Worm (Caenorhabditis elegans) whole organism, mixed stage, embryonic: Measurements from ENCODE around the gene zen-4.

Source experiments
- M03D4.4 ChIP-seq: sonication (generic microtip); optimal IDR thresholded peaks from 2 replicates; lab custom pipeline; 2017; ENCODE audit warnings: mild to moderate bottlenecking, missing genetic modification characterization, missing compliant biosample characterization
- bed-3 ChIP-seq: fragments of 200-800 bp; sonication (Bioruptor generic); optimal IDR thresholded peaks from 3 replicates; lab custom pipeline; 2018; ENCODE audit warnings: mild to moderate bottlenecking, missing genetic modification characterization, moderate library complexity, missing compliant biosample characterization
- blmp-1 ChIP-seq: fragments of 150-350 bp; optimal IDR thresholded peaks from 2 replicates; lab custom pipeline; 2014; ENCODE audit warnings: missing biosample characterization, missing genetic modification characterization
- ceh-39 ChIP-seq: fragments of 150-350 bp; optimal IDR thresholded peaks from 2 replicates; lab custom pipeline; 2014; ENCODE audit warnings: missing biosample characterization, missing genetic modification characterization
- ceh-43 ChIP-seq: fragments of 200-800 bp; sonication (Bioruptor generic); optimal IDR thresholded peaks from 2 replicates; lab custom pipeline; 2018; ENCODE audit warnings: mild to moderate bottlenecking, missing genetic modification characterization, moderate library complexity, missing compliant biosample characterization
- ceh-83 ChIP-seq: fragments of 200-800 bp; sonication (Bioruptor generic); optimal IDR thresholded peaks from 2 replicates; lab custom pipeline; 2018; ENCODE audit warnings: mild to moderate bottlenecking, missing genetic modification characterization, missing compliant biosample characterization
- ces-1 ChIP-seq: fragments of 150-350 bp; optimal IDR thresholded peaks from 2 replicates; lab custom pipeline; 2014; ENCODE audit warnings: missing biosample characterization, missing genetic modification reagents, missing genetic modification characterization
- cnd-1 ChIP-seq: fragments of 200-800 bp; sonication (Bioruptor generic); optimal IDR thresholded peaks from 2 replicates; lab custom pipeline; 2018; ENCODE audit warnings: mild to moderate bottlenecking, missing genetic modification characterization, missing compliant biosample characterization
- drap-1 ChIP-seq: fragments of 200-800 bp; sonication (Bioruptor generic); optimal IDR thresholded peaks from 3 replicates; lab custom pipeline; 2018; ENCODE audit warnings: mild to moderate bottlenecking, missing genetic modification characterization, missing compliant biosample characterization
- elt-1 ChIP-seq: sonication (generic microtip); optimal IDR thresholded peaks from 2 replicates; lab custom pipeline; 2017; ENCODE audit warnings: missing genetic modification characterization, mild to moderate bottlenecking, missing compliant biosample characterization, antibody characterized with exemption, moderate library complexity, borderline replicate concordance; ENCODE audit not compliant: insufficient read depth
- elt-3 ChIP-seq: fragments of 150-350 bp; optimal IDR thresholded peaks from 2 replicates; lab custom pipeline; 2014; ENCODE audit warnings: missing biosample characterization, missing genetic modification characterization
- flh-1 ChIP-seq: fragments of 200-800 bp; sonication (Bioruptor generic); optimal IDR thresholded peaks from 2 replicates; lab custom pipeline; 2018; ENCODE audit warnings: mild to moderate bottlenecking, missing genetic modification characterization, moderate library complexity, missing compliant biosample characterization
- ham-2 ChIP-seq: fragments of 200-800 bp; sonication (Bioruptor generic); optimal IDR thresholded peaks from 2 replicates; lab custom pipeline; 2018; ENCODE audit warnings: mild to moderate bottlenecking, missing genetic modification characterization, missing compliant biosample characterization
- hlh-1 ChIP-seq: fragments of 150-350 bp; optimal IDR thresholded peaks from 2 replicates; lab custom pipeline; 2014; ENCODE audit warnings: missing biosample characterization, missing genetic modification reagents, missing genetic modification characterization
- lin-13 ChIP-seq: fragments of 150-350 bp; optimal IDR thresholded peaks from 2 replicates; lab custom pipeline; 2014; ENCODE audit warnings: missing biosample characterization, missing genetic modification characterization
- lin-32 ChIP-seq: fragments of 200-800 bp; sonication (Bioruptor generic); optimal IDR thresholded peaks from 2 replicates; lab custom pipeline; 2018; ENCODE audit warnings: mild to moderate bottlenecking, missing genetic modification characterization, missing compliant biosample characterization
- lsy-2 ChIP-seq: fragments of 150-350 bp; optimal IDR thresholded peaks from 2 replicates; lab custom pipeline; 2014; ENCODE audit warnings: missing biosample characterization, missing genetic modification characterization
- mab-5 ChIP-seq: fragments of 150-350 bp; optimal IDR thresholded peaks from 2 replicates; lab custom pipeline; 2014; ENCODE audit warnings: missing biosample characterization, missing genetic modification characterization
- mep-1 ChIP-seq: fragments of 150-350 bp; optimal IDR thresholded peaks from 2 replicates; lab custom pipeline; 2017; ENCODE audit warnings: missing biosample characterization, missing genetic modification reagents, missing genetic modification characterization, inconsistent platforms
- mls-2 ChIP-seq: sonication (generic microtip); optimal IDR thresholded peaks from 2 replicates; lab custom pipeline; 2016; ENCODE audit warnings: mild to moderate bottlenecking, missing genetic modification characterization, moderate library complexity, missing compliant biosample characterization
- nhr-12 ChIP-seq: fragments of 150-350 bp; optimal IDR thresholded peaks from 2 replicates; lab custom pipeline; 2014; ENCODE audit warnings: missing biosample characterization, missing genetic modification characterization
- nhr-2 ChIP-seq: fragments of 150-350 bp; optimal IDR thresholded peaks from 2 replicates; lab custom pipeline; 2014; ENCODE audit warnings: missing biosample characterization, missing genetic modification characterization
- nhr-237 ChIP-seq: fragments of 150-350 bp; optimal IDR thresholded peaks from 2 replicates; lab custom pipeline; 2014; ENCODE audit warnings: missing biosample characterization, missing genetic modification characterization
- nhr-28 ChIP-seq: fragments of 150-350 bp; optimal IDR thresholded peaks from 2 replicates; lab custom pipeline; 2014; ENCODE audit warnings: missing biosample characterization, missing genetic modification characterization
- nhr-76 ChIP-seq: sonication (generic microtip); optimal IDR thresholded peaks from 2 replicates; lab custom pipeline; 2017; ENCODE audit warnings: missing biosample characterization, missing genetic modification characterization
- pha-4 ChIP-seq: fragments of 150-350 bp; optimal IDR thresholded peaks from 2 replicates; lab custom pipeline; 2018; ENCODE audit warnings: missing biosample characterization, missing genetic modification reagents, missing genetic modification characterization
- sem-2 ChIP-seq: fragments of 200-800 bp; sonication (Bioruptor generic); optimal IDR thresholded peaks from 2 replicates; lab custom pipeline; 2018; ENCODE audit warnings: mild to moderate bottlenecking, missing genetic modification characterization, missing compliant biosample characterization
- snpc-4 ChIP-seq: fragments of 150-350 bp; optimal IDR thresholded peaks from 2 replicates; lab custom pipeline; 2014; ENCODE audit warnings: missing biosample characterization, missing genetic modification characterization
- sptf-1 ChIP-seq: sonication (generic microtip); optimal IDR thresholded peaks from 2 replicates; lab custom pipeline; 2017; ENCODE audit warnings: mild to moderate bottlenecking, missing genetic modification characterization, moderate library complexity, missing compliant biosample characterization
- tbx-8 ChIP-seq: fragments of 200-800 bp; sonication (Bioruptor generic); optimal IDR thresholded peaks from 2 replicates; lab custom pipeline; 2018; ENCODE audit warnings: mild to moderate bottlenecking, missing genetic modification characterization, moderate library complexity, missing compliant biosample characterization
- unc-120 ChIP-seq: sonication (generic microtip); optimal IDR thresholded peaks from 2 replicates; lab custom pipeline; 2017; ENCODE audit warnings: missing genetic modification characterization, missing compliant biosample characterization; ENCODE audit not compliant: poor library complexity, severe bottlenecking
- unc-39 ChIP-seq: fragments of 150-350 bp; optimal IDR thresholded peaks from 2 replicates; lab custom pipeline; 2014; ENCODE audit warnings: missing biosample characterization, missing genetic modification characterization
- unc-62 ChIP-seq: fragments of 150-350 bp; optimal IDR thresholded peaks from 2 replicates; lab custom pipeline; 2014; ENCODE audit warnings: missing biosample characterization, missing genetic modification reagents, missing genetic modification characterization
- zip-8 ChIP-seq: fragments of 150-350 bp; optimal IDR thresholded peaks from 2 replicates; lab custom pipeline; 2014; ENCODE audit warnings: missing biosample characterization, missing genetic modification characterization
- ztf-11 ChIP-seq: fragments of 150-350 bp; optimal IDR thresholded peaks from 2 replicates; lab custom pipeline; 2014; ENCODE audit warnings: missing biosample characterization, missing genetic modification characterization

zen-4 gene

ce11 chrIV:6117741-6118265 is at the start of gene zen-4:
zen-4 (plus strand) TSS chrIV:6118215.
- TF ChIP-seq nhr-2 (tag; lab: Kevin White, UChicago) (no peak), lin-32 (no peak), hlh-1 (no peak), blmp-1 (tag; lab: Kevin White, UChicago) (no peak), ham-2 (peak; percentile 19), cnd-1 (peak; percentile 44), nhr-12 (no peak), pha-4 (peak; percentile 56), nhr-237 (tag; lab: Kevin White, UChicago) (no peak), ztf-11 (tag; lab: Kevin White, UChicago) (peak; percentile 10), mab-5 (tag; lab: Kevin White, UChicago) (no peak), unc-120 (tag; lab: Kevin White, UChicago) (no peak), sem-2 (GFP tag; lab: Kevin White, UChicago) (no peak), nhr-76 (no peak), drap-1 (peak; percentile 37), ceh-43 (no peak), bed-3 (GFP tag; lab: Kevin White, UChicago) (no peak), mls-2 (tag; lab: Kevin White, UChicago) (no peak), lin-13 (tag; lab: Kevin White, UChicago) (peak; percentile 93), zip-8 (tag; lab: Kevin White, UChicago) (no peak), ces-1 (GFP tag; lab: Kevin White, UChicago) (no peak), unc-39 (tag; lab: Kevin White, UChicago) (no peak), sptf-1 (tag; lab: Kevin White, UChicago) (no peak), ceh-83 (GFP tag; lab: Kevin White, UChicago) (no peak), tbx-8 (GFP tag; lab: Kevin White, UChicago) (no peak), mep-1 (peak; percentile 72), ceh-39 (tag; lab: Kevin White, UChicago) (peak; percentile 57), M03D4.4 (tag; lab: Kevin White, UChicago) (no peak), snpc-4 (no peak), lsy-2 (tag; lab: Kevin White, UChicago) (peak; percentile 35), flh-1 (GFP tag; lab: Kevin White, UChicago) (no peak), elt-3 (tag; lab: Kevin White, UChicago) (no peak), unc-62 (GFP tag; lab: Kevin White, UChicago) (no peak), nhr-28 (tag; lab: Kevin White, UChicago) (no peak), elt-1 (no peak)

ce11 chrIV:6071026-6071425 is 47.0 kb upstream of the zen-4 start:
- no peak for TF ChIP-seq snpc-4
- no peak for TF ChIP-seq unc-39 (tag; lab: Kevin White, UChicago)
- no peak for TF ChIP-seq ceh-83 (GFP tag; lab: Kevin White, UChicago)
- TF ChIP-seq unc-62 (GFP tag; lab: Kevin White, UChicago): no peak
- no peak for TF ChIP-seq ham-2
- TF ChIP-seq sem-2 (GFP tag; lab: Kevin White, UChicago): no peak
- TF ChIP-seq zip-8 (tag; lab: Kevin White, UChicago): no peak
- no peak for TF ChIP-seq blmp-1 (tag; lab: Kevin White, UChicago)
- TF ChIP-seq flh-1 (GFP tag; lab: Kevin White, UChicago): no peak
- TF ChIP-seq nhr-12: no peak
- TF ChIP-seq lin-32: no peak
- no peak for TF ChIP-seq lsy-2 (tag; lab: Kevin White, UChicago)

- no peak for TF ChIP-seq sem-2 (GFP tag; lab: Kevin White, UChicago)
- no peak for TF ChIP-seq mab-5 (tag; lab: Kevin White, UChicago)
- TF ChIP-seq lin-32: no peak
- TF ChIP-seq nhr-76: no peak
- TF ChIP-seq hlh-1: no peak
- TF ChIP-seq nhr-28 (tag; lab: Kevin White, UChicago): no peak
- no peak for TF ChIP-seq elt-1
- TF ChIP-seq lsy-2 (tag; lab: Kevin White, UChicago): no peak
- no peak for TF ChIP-seq ceh-83 (GFP tag; lab: Kevin White, UChicago)
- no peak for TF ChIP-seq nhr-237 (tag; lab: Kevin White, UChicago)
These were observed 41.9 kb upstream of the zen-4 start, which contains the start of gene cpg-20 for ce11 chrIV:6076128-6076527. cpg-20 (minus strand) TSS chrIV:6076228.
